Fruit fly (Drosophila melanogaster) whole organism, embryonic: Measurements from ENCODE around the gene alpha-Est9.

Experiments
- ATbp ChIP-seq: fragments of 200-800 bp; sonication (Bioruptor generic); optimal IDR thresholded peaks from 2 replicates; lab custom pipeline; 2017; ENCODE audit warnings: missing biosample characterization, mild to moderate bottlenecking, missing genetic modification characterization, missing genetic modification reagents
- Ada2b ChIP-seq: fragments of 200-800 bp; sonication (Bioruptor generic); IDR thresholded peaks from 2 replicates; pipeline ENCODE4 v1.3.6; 2022; ENCODE audit warnings: missing biosample characterization, missing genetic modification characterization
- Aef1 ChIP-seq: fragments of 200-800 bp; sonication (Bioruptor generic); IDR thresholded peaks from 3 replicates; pipeline ENCODE4 v1.3.6; 2022; ENCODE audit warnings: missing biosample characterization, missing genetic modification characterization
- BtbVII ChIP-seq: fragments of 200-800 bp; sonication (Bioruptor generic); optimal IDR thresholded peaks from 3 replicates; lab custom pipeline; 2017; ENCODE audit warnings: missing biosample characterization, mild to moderate bottlenecking, missing genetic modification characterization
- Bteb2 ChIP-seq: fragments of 200-800 bp; sonication (Bioruptor generic); optimal IDR thresholded peaks from 2 replicates; lab custom pipeline; 2016; ENCODE audit warnings: missing biosample characterization, missing genetic modification characterization
- CG11093 ChIP-seq: fragments of 200-800 bp; sonication (Bioruptor generic); IDR thresholded peaks from 3 replicates; pipeline ENCODE4 v1.3.6; 2022; ENCODE audit warnings: missing biosample characterization, missing genetic modification characterization
- CG11247 ChIP-seq: fragments of 200-800 bp; sonication (Bioruptor generic); IDR thresholded peaks from 2 replicates; pipeline ENCODE4 v1.3.6; 2022; ENCODE audit warnings: missing biosample characterization, missing genetic modification characterization
- CG14710 ChIP-seq: fragments of 200-800 bp; sonication (Bioruptor generic); optimal IDR thresholded peaks from 3 replicates; lab custom pipeline; 2019; ENCODE audit warnings: missing biosample characterization, mild to moderate bottlenecking, missing genetic modification characterization, moderate library complexity
- CG14860 ChIP-seq: fragments of 200-800 bp; sonication (Bioruptor generic); IDR thresholded peaks from 3 replicates; pipeline ENCODE4 v1.3.6; 2022; ENCODE audit warnings: missing biosample characterization, missing genetic modification characterization; ENCODE audit not compliant: partially characterized antibody
- CG17361 ChIP-seq: fragments of 200-800 bp; sonication (Bioruptor generic); IDR thresholded peaks from 3 replicates; pipeline ENCODE4 v1.3.6; 2022; ENCODE audit warnings: missing biosample characterization, missing genetic modification characterization
- CG17829 ChIP-seq: fragments of 200-800 bp; optimal IDR thresholded peaks from 2 replicates; lab custom pipeline; 2019; ENCODE audit warnings: missing biosample characterization, mild to moderate bottlenecking, missing genetic modification characterization, moderate library complexity
- CG1832 ChIP-seq: fragments of 200-800 bp; sonication (Bioruptor generic); optimal IDR thresholded peaks from 2 replicates; lab custom pipeline; 2017; ENCODE audit warnings: missing biosample characterization, mild to moderate bottlenecking, missing genetic modification characterization, inconsistent platforms
- CG2678 ChIP-seq: fragments of 200-800 bp; sonication (Bioruptor generic); optimal IDR thresholded peaks from 3 replicates; lab custom pipeline; 2019; ENCODE audit warnings: missing biosample characterization, mild to moderate bottlenecking, missing genetic modification characterization, moderate library complexity
- CG30403 ChIP-seq: fragments of 200-800 bp; sonication (Bioruptor generic); optimal IDR thresholded peaks from 3 replicates; lab custom pipeline; 2016; ENCODE audit warnings: missing biosample characterization, missing genetic modification characterization
- CG3281 ChIP-seq: fragments of 200-800 bp; sonication (Bioruptor generic); optimal IDR thresholded peaks from 3 replicates; lab custom pipeline; 2017; ENCODE audit warnings: missing biosample characterization, mild to moderate bottlenecking, missing genetic modification characterization
- CG3995 ChIP-seq: fragments of 200-800 bp; sonication (Bioruptor generic); optimal IDR thresholded peaks from 3 replicates; lab custom pipeline; 2016; ENCODE audit warnings: missing biosample characterization, missing genetic modification characterization
- CG4360 ChIP-seq: fragments of 200-800 bp; sonication (Bioruptor generic); IDR thresholded peaks from 2 replicates; pipeline ENCODE4 v1.3.6; 2022; ENCODE audit warnings: missing biosample characterization, missing genetic modification characterization
- CG7372 ChIP-seq: fragments of 200-800 bp; sonication (Bioruptor generic); IDR thresholded peaks from 2 replicates; pipeline ENCODE4 v1.3.6; 2022; ENCODE audit warnings: missing biosample characterization, missing genetic modification characterization
- CG7839 ChIP-seq: fragments of 200-800 bp; sonication (Bioruptor generic); optimal IDR thresholded peaks from 3 replicates; lab custom pipeline; 2018; ENCODE audit warnings: missing biosample characterization, mild to moderate bottlenecking, missing genetic modification characterization, moderate library complexity
- CrebB ChIP-seq: fragments of 200-800 bp; sonication (Bioruptor generic); optimal IDR thresholded peaks from 3 replicates; lab custom pipeline; 2018; ENCODE audit warnings: missing biosample characterization, mild to moderate bottlenecking, missing genetic modification characterization
- D19A ChIP-seq: fragments of 200-800 bp; optimal IDR thresholded peaks from 3 replicates; lab custom pipeline; 2019; ENCODE audit warnings: missing biosample characterization, mild to moderate bottlenecking, missing genetic modification characterization, moderate library complexity
- Dbx ChIP-seq: fragments of 200-800 bp; sonication (Bioruptor generic); IDR thresholded peaks from 3 replicates; pipeline ENCODE4 v1.3.6; 2022; ENCODE audit warnings: missing biosample characterization, missing genetic modification characterization
- Fer1 ChIP-seq: fragments of 200-800 bp; sonication (Bioruptor generic); optimal IDR thresholded peaks from 2 replicates; lab custom pipeline; 2017; ENCODE audit warnings: missing biosample characterization, mild to moderate bottlenecking, missing genetic modification characterization
- Fer3 ChIP-seq: fragments of 200-800 bp; sonication (Bioruptor generic); optimal IDR thresholded peaks from 2 replicates; lab custom pipeline; 2018; ENCODE audit warnings: missing biosample characterization, mild to moderate bottlenecking, missing genetic modification characterization, moderate library complexity
- Gsc ChIP-seq: fragments of 200-800 bp; sonication (Bioruptor generic); IDR thresholded peaks from 2 replicates; pipeline ENCODE4 v1.3.6; 2022; ENCODE audit warnings: missing biosample characterization, missing genetic modification characterization
- Gug ChIP-seq: fragments of 200-800 bp; sonication (Bioruptor generic); IDR thresholded peaks from 4 replicates; pipeline ENCODE4 v1.3.6; 2022; ENCODE audit warnings: missing biosample characterization, missing genetic modification characterization
- Hey ChIP-seq: fragments of 200-800 bp; sonication (Bioruptor generic); optimal IDR thresholded peaks from 3 replicates; lab custom pipeline; 2018; ENCODE audit warnings: missing biosample characterization, mild to moderate bottlenecking, missing genetic modification characterization
- HmgZ ChIP-seq: fragments of 200-800 bp; sonication (Bioruptor generic); optimal IDR thresholded peaks from 2 replicates; lab custom pipeline; 2018; ENCODE audit warnings: missing biosample characterization, mild to moderate bottlenecking, missing genetic modification characterization
- Hmx ChIP-seq: fragments of 200-800 bp; sonication (Bioruptor generic); optimal IDR thresholded peaks from 2 replicates; lab custom pipeline; 2016; ENCODE audit warnings: missing biosample characterization, missing genetic modification characterization
- Hr51 ChIP-seq, 2 experiments: fragments of 200-800 bp; sonication (Bioruptor generic); optimal IDR thresholded peaks; 2 replicates in 1 of 2; 3 replicates in 1 of 2; lab custom pipeline; 2016 to 2018; ENCODE audit warnings: missing biosample characterization in 2 of 2, missing genetic modification characterization in 2 of 2, mild to moderate bottlenecking in 1 of 2, moderate library complexity in 1 of 2
- Lim3 ChIP-seq: fragments of 200-800 bp; sonication (Bioruptor generic); IDR thresholded peaks from 2 replicates; pipeline ENCODE4 v1.3.6; 2022; ENCODE audit warnings: missing biosample characterization, missing genetic modification characterization
- Med ChIP-seq: fragments of 200-800 bp; sonication (Bioruptor generic); peaks from one replicate; lab custom pipeline; 2016; ENCODE audit warnings: missing biosample characterization, missing genetic modification characterization, mild to moderate bottlenecking, inconsistent platforms, moderate library complexity
- Meics ChIP-seq: fragments of 200-800 bp; sonication (Bioruptor generic); optimal IDR thresholded peaks from 2 replicates; lab custom pipeline; 2017; ENCODE audit warnings: missing biosample characterization, mild to moderate bottlenecking, missing genetic modification characterization
- PHDP ChIP-seq: fragments of 200-800 bp; sonication (Bioruptor generic); optimal IDR thresholded peaks from 3 replicates; lab custom pipeline; 2018; ENCODE audit warnings: missing biosample characterization, mild to moderate bottlenecking, missing genetic modification characterization, moderate library complexity
- Poxn ChIP-seq: fragments of 200-800 bp; sonication (Bioruptor generic); IDR thresholded peaks from 2 replicates; pipeline ENCODE4 v1.3.6; 2022; ENCODE audit warnings: missing biosample characterization, missing genetic modification characterization
- ab ChIP-seq: fragments of 200-800 bp; sonication (Bioruptor generic); optimal IDR thresholded peaks from 2 replicates; lab custom pipeline; 2016; ENCODE audit warnings: missing biosample characterization, missing genetic modification characterization
- crol ChIP-seq: fragments of 200-800 bp; sonication (Bioruptor generic); IDR thresholded peaks from 2 replicates; pipeline ENCODE4 v1.3.6; 2022; ENCODE audit warnings: missing biosample characterization, missing genetic modification characterization
- dimm ChIP-seq: fragments of 200-800 bp; sonication (Bioruptor generic); IDR thresholded peaks from 2 replicates; pipeline ENCODE4 v1.3.6; 2022; ENCODE audit warnings: missing biosample characterization, missing genetic modification characterization
- disco-r ChIP-seq: fragments of 200-800 bp; sonication (Bioruptor generic); optimal IDR thresholded peaks from 2 replicates; lab custom pipeline; 2016; ENCODE audit warnings: missing biosample characterization, missing genetic modification characterization
- grau ChIP-seq: fragments of 200-800 bp; optimal IDR thresholded peaks from 3 replicates; lab custom pipeline; 2019; ENCODE audit warnings: missing biosample characterization, mild to moderate bottlenecking, missing genetic modification characterization, moderate library complexity
- inv ChIP-seq: fragments of 200-800 bp; sonication (Bioruptor generic); IDR thresholded peaks from 2 replicates; pipeline ENCODE4 v1.3.6; 2022; ENCODE audit warnings: missing biosample characterization, missing genetic modification characterization; ENCODE audit not compliant: partially characterized antibody
- jigr1 ChIP-seq: fragments of 200-800 bp; sonication (Bioruptor generic); IDR thresholded peaks from 3 replicates; pipeline ENCODE4 v1.3.6; 2022; ENCODE audit warnings: missing biosample characterization, missing genetic modification characterization
- jumu ChIP-seq: fragments of 200-800 bp; sonication (Bioruptor generic); optimal IDR thresholded peaks from 3 replicates; lab custom pipeline; 2016; ENCODE audit warnings: missing biosample characterization, missing genetic modification characterization
- lab ChIP-seq: fragments of 200-800 bp; sonication (Bioruptor generic); optimal IDR thresholded peaks from 3 replicates; lab custom pipeline; 2017; ENCODE audit warnings: missing biosample characterization, missing genetic modification characterization, mild to moderate bottlenecking, moderate library complexity, missing genetic modification reagents
- nmo ChIP-seq: fragments of 200-800 bp; sonication (Bioruptor generic); optimal IDR thresholded peaks from 2 replicates; lab custom pipeline; 2018; ENCODE audit warnings: missing biosample characterization, mild to moderate bottlenecking, missing genetic modification characterization, moderate library complexity
- pho ChIP-seq: fragments of 200-800 bp; sonication (Bioruptor generic); optimal IDR thresholded peaks from 2 replicates; lab custom pipeline; 2016; ENCODE audit warnings: missing biosample characterization, missing genetic modification characterization
- pum ChIP-seq: fragments of 200-800 bp; sonication (Bioruptor generic); optimal IDR thresholded peaks from 2 replicates; lab custom pipeline; 2016; ENCODE audit warnings: missing biosample characterization, missing genetic modification characterization
- run ChIP-seq: fragments of 200-800 bp; sonication (Bioruptor generic); optimal IDR thresholded peaks from 3 replicates; lab custom pipeline; 2018; ENCODE audit warnings: missing biosample characterization, mild to moderate bottlenecking, missing genetic modification characterization
- seq ChIP-seq: fragments of 200-800 bp; sonication (Bioruptor generic); IDR thresholded peaks from 2 replicates; pipeline ENCODE4 v1.3.6; 2022; ENCODE audit warnings: missing biosample characterization, missing genetic modification characterization
- sob ChIP-seq: fragments of 200-800 bp; sonication (Bioruptor generic); IDR thresholded peaks from 2 replicates; pipeline ENCODE4 v1.3.6; 2022; ENCODE audit warnings: missing biosample characterization, missing genetic modification characterization
- zen ChIP-seq: fragments of 200-800 bp; sonication (Bioruptor generic); optimal IDR thresholded peaks from 3 replicates; lab custom pipeline; 2018; ENCODE audit warnings: missing biosample characterization, mild to moderate bottlenecking, missing genetic modification characterization, moderate library complexity

alpha-Est9 gene

dm6 chr3R:7515599-7516069 is 10.7 kb upstream of the alpha-Est9 start, which contains the start of gene alpha-Est8 (continued):
- TF ChIP-seq Poxn (no peak), CG14860 (no peak), CG4360 (GFP tag; lab: Robert Waterston, UW) (no peak), Lim3 (GFP tag; lab: Robert Waterston, UW) (no peak), CG1832 (GFP tag; lab: Kevin White, UChicago) (no peak), Fer1 (peak; percentile 35), CG11093 (no peak), pum (GFP tag; lab: Kevin White, UChicago) (no peak), CG7372 (GFP tag; lab: Robert Waterston, UW) (peak; percentile 70), nmo (no peak), CG2678 (peak; percentile 51), BtbVII (GFP tag; lab: Kevin White, UChicago) (no peak), zen (tag; lab: Kevin White, UChicago) (no peak), grau (peak; percentile 22), CG3281 (peak; percentile 38), pho (no peak), jumu (GFP tag; lab: Kevin White, UChicago) (no peak), Med (GFP tag; lab: Kevin White, UChicago) (peak; percentile 82), ATbp (GFP tag; lab: Kevin White, UChicago) (no peak), Gsc (no peak), Aef1 (GFP tag; lab: Robert Waterston, UW) (peak; percentile 39), CG30403 (GFP tag; lab: Kevin White, UChicago) (no peak), CG11247 (GFP tag; lab: Robert Waterston, UW) (0 out of 2 replicates have a peak, but pooled peaks have one; percentile 21), CG14710 (no peak), Fer3 (no peak), inv (GFP tag; lab: Robert Waterston, UW) (peak; percentile 32; the same call in 1 of the 2 replicates), Meics (GFP tag; lab: Kevin White, UChicago) (peak; percentile 3), HmgZ (tag; lab: Kevin White, UChicago) (peak; percentile 63), sob (no peak), Gug (GFP tag; lab: Robert Waterston, UW) (no peak), dimm (GFP tag; lab: Robert Waterston, UW) (no peak), CG3995 (GFP tag; lab: Kevin White, UChicago) (peak; percentile 3), seq (GFP tag; lab: Robert Waterston, UW) (no peak), CG17829 (no peak), jigr1 (GFP tag; lab: Robert Waterston, UW) (no peak), ab (GFP tag; lab: Kevin White, UChicago) (no peak), Hmx (no peak), run (tag; lab: Kevin White, UChicago) (peak; percentile 56), Bteb2 (GFP tag; lab: Kevin White, UChicago) (no peak), CrebB (tag; lab: Kevin White, UChicago) (no peak), Hr51 (GFP tag; optimal IDR thresholded peaks at IDR 0.05; lab: Kevin White, UChicago) (no peak), Hey (peak; percentile 88), CG7839 (tag; lab: Kevin White, UChicago) (peak; percentile 6), D19A (tag; lab: Kevin White, UChicago) (no peak), Ada2b (GFP tag; lab: Robert Waterston, UW) (no peak), lab (GFP tag; lab: Kevin White, UChicago) (peak; percentile 52), Dbx (GFP tag; lab: Robert Waterston, UW) (0 out of 3 replicates have a peak, but pooled peaks have one; percentile 30), CG17361 (GFP tag; lab: Robert Waterston, UW) (no peak), crol (GFP tag; lab: Robert Waterston, UW) (0 out of 2 replicates have a peak, but pooled peaks have one; percentile 7), disco-r (GFP tag; lab: Kevin White, UChicago) (no peak), PHDP (tag; lab: Kevin White, UChicago) (peak; percentile 26)
